Fruit fly (Drosophila melanogaster) whole organism, prepupa: ENCODE measurements around the gene CG11349.

Experiments
- CG10631 ChIP-seq: fragments of 200-800 bp; sonication (Bioruptor generic); optimal IDR thresholded peaks from 2 replicates; lab custom pipeline; 2016; ENCODE audit warnings: missing biosample characterization, missing genetic modification characterization
- CG10669 ChIP-seq: fragments of 200-800 bp; sonication (Bioruptor generic); optimal IDR thresholded peaks from 3 replicates; lab custom pipeline; 2018; ENCODE audit warnings: missing biosample characterization, mild to moderate bottlenecking, missing genetic modification characterization, moderate library complexity
- CG11902 ChIP-seq: fragments of 200-800 bp; sonication (Bioruptor generic); optimal IDR thresholded peaks from 3 replicates; lab custom pipeline; 2016; ENCODE audit warnings: missing biosample characterization, missing genetic modification characterization
- CG15336 ChIP-seq: fragments of 200-800 bp; sonication (Bioruptor generic); IDR thresholded peaks from 2 replicates; pipeline ENCODE4 v1.3.6; 2022; ENCODE audit warnings: missing biosample characterization, missing genetic modification characterization
- CG16779 ChIP-seq: fragments of 200-800 bp; sonication (Bioruptor generic); optimal IDR thresholded peaks from 3 replicates; lab custom pipeline; 2017; ENCODE audit warnings: missing biosample characterization, mild to moderate bottlenecking, missing genetic modification characterization
- CG3032 ChIP-seq: fragments of 200-800 bp; optimal IDR thresholded peaks from 2 replicates; lab custom pipeline; 2019; ENCODE audit warnings: missing biosample characterization, mild to moderate bottlenecking, missing genetic modification characterization, moderate library complexity
- CG32006 ChIP-seq: fragments of 200-800 bp; sonication (Bioruptor generic); optimal IDR thresholded peaks from 3 replicates; lab custom pipeline; 2017; ENCODE audit warnings: missing biosample characterization, mild to moderate bottlenecking, missing genetic modification characterization
- CG34406 ChIP-seq: fragments of 200-800 bp; sonication (Bioruptor generic); optimal IDR thresholded peaks from 3 replicates; lab custom pipeline; 2016; ENCODE audit warnings: missing biosample characterization, missing genetic modification characterization
- CG4318 ChIP-seq: fragments of 200-800 bp; sonication (Bioruptor generic); optimal IDR thresholded peaks from 3 replicates; lab custom pipeline; 2017; ENCODE audit warnings: missing biosample characterization, mild to moderate bottlenecking, missing genetic modification characterization
- CG6163 ChIP-seq: fragments of 200-800 bp; sonication (Bioruptor generic); IDR thresholded peaks from 3 replicates; pipeline ENCODE4 v1.3.6; 2022; ENCODE audit warnings: missing biosample characterization, missing genetic modification characterization
- CG6792 ChIP-seq: fragments of 200-800 bp; sonication (Bioruptor generic); optimal IDR thresholded peaks from 3 replicates; lab custom pipeline; 2016; ENCODE audit warnings: missing biosample characterization, missing genetic modification characterization
- CG6808 ChIP-seq: fragments of 200-800 bp; sonication (Bioruptor generic); optimal IDR thresholded peaks from 3 replicates; lab custom pipeline; 2017; ENCODE audit warnings: missing biosample characterization, missing genetic modification characterization, mild to moderate bottlenecking, moderate library complexity, missing genetic modification reagents
- CG6854 ChIP-seq: fragments of 200-800 bp; sonication (Bioruptor generic); optimal IDR thresholded peaks from 2 replicates; lab custom pipeline; 2017; ENCODE audit warnings: missing biosample characterization, mild to moderate bottlenecking, missing genetic modification characterization
- CG8119 ChIP-seq: fragments of 200-800 bp; sonication (Bioruptor generic); IDR thresholded peaks from 3 replicates; pipeline ENCODE4 v1.3.6; 2022; ENCODE audit warnings: missing biosample characterization, missing genetic modification characterization
- CG8319 ChIP-seq: fragments of 200-800 bp; sonication (Bioruptor generic); optimal IDR thresholded peaks from 3 replicates; lab custom pipeline; 2016; ENCODE audit warnings: missing biosample characterization, missing genetic modification characterization
- CG8632 ChIP-seq: fragments of 200-800 bp; sonication (Bioruptor generic); optimal IDR thresholded peaks from 3 replicates; lab custom pipeline; 2016; ENCODE audit warnings: missing biosample characterization, missing genetic modification characterization
- CG9139 ChIP-seq: fragments of 200-800 bp; sonication (Bioruptor generic); optimal IDR thresholded peaks from 3 replicates; lab custom pipeline; 2017; ENCODE audit warnings: missing biosample characterization, mild to moderate bottlenecking, missing genetic modification characterization
- Eip93F ChIP-seq: fragments of 200-800 bp; sonication (Bioruptor generic); optimal IDR thresholded peaks from 2 replicates; lab custom pipeline; 2016; ENCODE audit warnings: missing biosample characterization, mild to moderate bottlenecking, missing genetic modification characterization
- Ets96B ChIP-seq: fragments of 200-800 bp; optimal IDR thresholded peaks from 2 replicates; lab custom pipeline; 2019; ENCODE audit warnings: missing biosample characterization, mild to moderate bottlenecking, missing genetic modification characterization, moderate library complexity
- Gug ChIP-seq: fragments of 200-800 bp; sonication (Bioruptor generic); IDR thresholded peaks from 2 replicates; pipeline ENCODE4 v1.3.6; 2022; ENCODE audit warnings: missing biosample characterization, missing genetic modification characterization
- Hr39 ChIP-seq: fragments of 200-800 bp; sonication (Bioruptor generic); optimal IDR thresholded peaks from 2 replicates; lab custom pipeline; 2016; ENCODE audit warnings: missing biosample characterization, missing genetic modification characterization
- Met ChIP-seq: fragments of 200-800 bp; sonication (Bioruptor generic); optimal IDR thresholded peaks from 3 replicates; lab custom pipeline; 2016; ENCODE audit warnings: missing biosample characterization, missing genetic modification characterization
- Smox ChIP-seq: fragments of 200-800 bp; sonication (Bioruptor generic); optimal IDR thresholded peaks from 3 replicates; lab custom pipeline; 2016; ENCODE audit warnings: missing biosample characterization, missing genetic modification characterization
- Sox102F ChIP-seq: fragments of 200-800 bp; sonication (Bioruptor generic); optimal IDR thresholded peaks from 2 replicates; lab custom pipeline; 2016; ENCODE audit warnings: missing biosample characterization, mild to moderate bottlenecking, missing genetic modification characterization
- achi ChIP-seq: fragments of 200-800 bp; sonication (Bioruptor generic); optimal IDR thresholded peaks from 3 replicates; lab custom pipeline; 2016; ENCODE audit warnings: missing biosample characterization, missing genetic modification characterization
- cyc ChIP-seq: fragments of 200-800 bp; sonication (Bioruptor generic); optimal IDR thresholded peaks from 3 replicates; lab custom pipeline; 2016; ENCODE audit warnings: missing biosample characterization, missing genetic modification characterization
- dac ChIP-seq: fragments of 200-800 bp; sonication (Bioruptor generic); optimal IDR thresholded peaks from 2 replicates; lab custom pipeline; 2017; ENCODE audit warnings: missing biosample characterization, mild to moderate bottlenecking, missing genetic modification characterization
- dsx ChIP-seq: fragments of 200-800 bp; optimal IDR thresholded peaks from 3 replicates; lab custom pipeline; 2019; ENCODE audit warnings: missing biosample characterization, mild to moderate bottlenecking, missing genetic modification characterization, moderate library complexity; ENCODE audit not compliant: poor library complexity, severe bottlenecking
- esn ChIP-seq: fragments of 200-800 bp; sonication (Bioruptor generic); optimal IDR thresholded peaks from 2 replicates; lab custom pipeline; 2016; ENCODE audit warnings: missing biosample characterization, mild to moderate bottlenecking, missing genetic modification characterization, moderate library complexity
- lz ChIP-seq: fragments of 200-800 bp; sonication (Bioruptor generic); optimal IDR thresholded peaks from 3 replicates; lab custom pipeline; 2016; ENCODE audit warnings: missing biosample characterization, missing genetic modification characterization
- salr ChIP-seq, 2 experiments: fragments of 200-800 bp; sonication (Bioruptor generic); optimal IDR thresholded peaks; 3 replicates each; lab custom pipeline; 2016 to 2018; ENCODE audit warnings: missing biosample characterization in 2 of 2, missing genetic modification characterization in 2 of 2, mild to moderate bottlenecking in 1 of 2
- spab ChIP-seq: fragments of 200-800 bp; sonication (Bioruptor generic); optimal IDR thresholded peaks from 2 replicates; lab custom pipeline; 2017; ENCODE audit warnings: missing biosample characterization, mild to moderate bottlenecking, missing genetic modification characterization, missing genetic modification reagents
- ss ChIP-seq, 2 experiments: fragments of 200-800 bp; sonication (Bioruptor generic); optimal IDR thresholded peaks; 2 replicates in 1 of 2; 3 replicates in 1 of 2; lab custom pipeline; 2017 to 2018; ENCODE audit warnings: mild to moderate bottlenecking in 2 of 2, missing biosample characterization in 2 of 2, missing genetic modification characterization in 2 of 2, moderate library complexity in 1 of 2
- svp ChIP-seq: fragments of 200-800 bp; sonication (Bioruptor generic); peaks from one replicate; lab custom pipeline; 2016; ENCODE audit warnings: missing biosample characterization, missing genetic modification characterization
- topi ChIP-seq: fragments of 200-800 bp; sonication (Bioruptor generic); optimal IDR thresholded peaks from 3 replicates; lab custom pipeline; 2016; ENCODE audit warnings: missing biosample characterization, missing genetic modification characterization

The CG11349 gene

DNA sequence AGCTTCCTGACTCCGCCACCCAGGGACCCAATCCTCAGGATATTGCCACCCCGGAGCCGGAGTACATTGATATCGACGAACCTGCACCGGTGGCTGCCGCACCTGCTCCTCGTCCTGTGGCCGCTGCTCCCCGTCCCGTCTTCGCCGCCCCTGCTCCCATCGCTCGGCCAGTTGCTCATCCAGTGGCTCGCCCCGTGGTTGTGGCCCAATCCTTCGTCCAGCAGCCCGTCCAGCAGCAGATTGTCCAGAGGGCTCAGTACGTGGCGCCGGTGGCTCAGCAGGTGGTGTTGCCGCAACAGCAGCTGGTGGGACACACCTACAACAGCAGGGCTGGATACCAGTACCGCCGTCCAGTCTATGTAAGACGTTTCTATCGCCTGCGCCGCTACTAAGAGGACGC, 25.6 kb upstream of the CG11349 start:
- TF ChIP-seq salr (GFP tag; optimal IDR thresholded peaks at IDR 0.05; lab: Kevin White, UChicago), result no peak
- no peak for TF ChIP-seq CG3032 (tag; lab: Kevin White, UChicago)
- no peak for TF ChIP-seq CG15336
- no peak for TF ChIP-seq lz
- TF ChIP-seq CG8319, result no peak
- TF ChIP-seq CG9139 (GFP tag; lab: Kevin White, UChicago), result no peak
- TF ChIP-seq CG8632 (GFP tag; lab: Kevin White, UChicago), result no peak
- no peak for TF ChIP-seq CG10631
- TF ChIP-seq CG11902 (GFP tag; lab: Kevin White, UChicago), result no peak
- TF ChIP-seq CG6808, result no peak
- no peak for TF ChIP-seq topi
- TF ChIP-seq dac (GFP tag; lab: Kevin White, UChicago), result no peak
- TF ChIP-seq svp (GFP tag; lab: Kevin White, UChicago), result no peak
- TF ChIP-seq spab, result no peak
- TF ChIP-seq CG16779 (tag; lab: Kevin White, UChicago), result no peak
- TF ChIP-seq Met (GFP tag; lab: Kevin White, UChicago), result no peak
- TF ChIP-seq cyc (GFP tag; lab: Kevin White, UChicago), result no peak
- no peak for TF ChIP-seq ss (GFP tag; optimal IDR thresholded peaks at IDR 0.05; lab: Kevin White, UChicago)

DNA sequence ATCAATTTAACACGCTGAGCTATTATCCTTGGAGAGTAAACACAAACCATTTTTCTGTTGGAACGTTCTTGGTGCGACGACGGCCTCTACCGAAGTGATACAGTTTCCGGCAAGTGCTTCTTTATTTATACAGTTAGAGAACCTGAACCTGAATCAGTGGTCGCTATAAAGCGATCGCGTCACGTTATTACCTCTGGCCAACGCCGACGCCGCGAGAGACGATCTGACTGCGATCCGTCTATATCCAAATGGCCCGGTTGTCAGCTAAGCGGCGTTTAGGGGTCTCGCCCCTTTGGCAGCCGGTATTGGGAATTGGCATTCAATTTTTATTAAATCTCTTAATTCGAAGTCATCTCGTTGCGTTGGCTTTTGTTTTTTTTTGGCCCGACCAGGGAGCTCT, 14.8 kb upstream of the CG11349 start, which contains the start of gene CG11345:
CG11345 (minus strand) TSS at position 101 of the 400 bp plus-strand sequence.
- TF ChIP-seq Met (GFP tag; lab: Kevin White, UChicago) (no peak), Hr39 (GFP tag; lab: Kevin White, UChicago) (no peak), CG10631 (no peak), CG10669 (GFP tag; lab: Kevin White, UChicago) (no peak), CG6808 (no peak), CG32006 (GFP tag; lab: Kevin White, UChicago) (no peak), Sox102F (GFP tag; lab: Kevin White, UChicago) (no peak), CG8119 (no peak), Eip93F (no peak), esn (GFP tag; lab: Kevin White, UChicago) (no peak), CG34406 (GFP tag; lab: Kevin White, UChicago) (no peak), Smox (GFP tag; lab: Kevin White, UChicago) (no peak), CG11902 (GFP tag; lab: Kevin White, UChicago) (no peak)

DNA sequence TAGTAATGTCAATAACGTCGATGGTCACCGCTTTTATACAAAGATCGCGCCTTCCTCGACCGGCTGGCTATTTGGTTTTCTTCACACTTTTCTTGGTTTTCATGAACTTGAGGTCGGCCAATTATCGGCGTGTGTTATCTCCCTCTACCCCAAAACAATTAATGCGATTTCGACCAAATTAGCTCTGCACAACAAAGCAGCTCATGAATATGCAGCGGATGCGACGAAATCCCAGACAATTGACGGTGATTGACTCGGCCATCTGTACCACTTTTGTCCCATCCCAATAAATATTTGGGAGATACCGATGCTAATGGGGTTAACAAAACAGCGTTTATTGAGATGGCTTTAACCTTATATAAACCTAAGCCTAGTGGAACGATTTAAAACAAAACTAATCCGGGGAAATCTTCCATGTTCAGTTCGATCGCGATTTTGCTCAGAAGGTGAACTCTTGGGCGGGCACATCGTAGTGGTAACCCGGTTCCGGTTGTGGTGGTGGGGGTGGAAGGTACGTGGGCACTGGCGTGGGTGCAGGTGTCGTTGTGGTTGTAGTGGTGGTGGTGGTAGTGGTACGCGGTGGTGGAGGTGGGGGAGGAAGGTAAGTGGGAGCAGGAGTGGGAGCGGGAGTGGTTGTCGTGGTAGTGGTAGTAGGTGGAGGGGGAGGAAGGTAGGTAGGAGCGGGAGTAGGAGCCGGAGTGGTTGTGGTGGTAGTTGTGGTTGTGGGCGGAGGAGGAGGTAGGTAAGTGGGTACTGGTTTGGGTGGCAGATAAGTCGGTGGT, 12.4 kb upstream of the CG11349 start, which contains the start of gene CG15022:
CG15022 (minus strand) TSS at position 11 of the 782 bp plus-strand sequence.
- TF ChIP-seq CG6792, result no peak
- TF ChIP-seq achi (GFP tag; lab: Kevin White, UChicago), result no peak
- no peak for TF ChIP-seq dsx (GFP tag; lab: Kevin White, UChicago)
- TF ChIP-seq Ets96B (tag; lab: Kevin White, UChicago), result no peak
- no peak for TF ChIP-seq esn (GFP tag; lab: Kevin White, UChicago)
- no peak for TF ChIP-seq CG32006 (GFP tag; lab: Kevin White, UChicago)
- TF ChIP-seq CG4318 (GFP tag; lab: Kevin White, UChicago), result no peak
- TF ChIP-seq CG11902 (GFP tag; lab: Kevin White, UChicago), result no peak
- TF ChIP-seq Gug (GFP tag; lab: Robert Waterston, UW), result no peak
- no peak for TF ChIP-seq Hr39 (GFP tag; lab: Kevin White, UChicago)
- TF ChIP-seq CG6854 (GFP tag; lab: Kevin White, UChicago), result no peak
- no peak for TF ChIP-seq CG3032 (tag; lab: Kevin White, UChicago)
- TF ChIP-seq CG6163 (GFP tag; lab: Robert Waterston, UW), result no peak
